Worm (Caenorhabditis elegans): ENCODE data around the gene T26C12.2.

DNA sequence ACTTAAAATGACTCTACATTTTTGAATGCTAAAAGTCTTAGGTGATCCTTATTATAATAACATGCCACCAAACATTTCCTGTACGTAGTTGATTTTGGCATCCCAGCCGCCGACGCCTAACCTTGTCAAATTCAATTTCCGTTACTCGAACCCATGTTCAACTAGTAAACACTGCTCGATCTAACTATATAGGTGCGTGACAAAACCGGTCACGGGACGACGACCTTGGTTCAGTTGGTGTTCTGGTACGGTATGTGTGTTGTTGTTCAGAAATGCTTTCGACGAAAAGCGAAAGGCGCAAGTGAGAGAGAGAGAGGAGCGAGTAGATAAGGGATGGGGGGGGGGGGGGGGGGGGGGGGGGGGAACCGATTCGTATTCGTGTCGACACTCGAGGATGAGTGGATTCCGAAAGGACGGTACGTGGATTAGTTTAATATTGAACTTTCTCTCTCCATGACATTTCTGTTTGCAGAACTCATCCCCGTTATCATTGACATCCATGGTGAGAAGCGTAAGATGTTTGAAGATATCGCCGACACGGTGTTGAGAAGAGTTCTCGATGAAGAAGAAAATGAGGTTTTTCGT lies 26.5 kb upstream of the T26C12.2 start, which contains the start of gene W08E12.8:
- TF ChIP-seq him-1 (tag; optimal IDR thresholded peaks at IDR 0.05) (no peak), W03F9.2 (tag; optimal IDR thresholded peaks at IDR 0.05) (no peak)

All from whole organism, L4/young adult.